Fruit fly (Drosophila melanogaster): ENCODE results near the gene CG15021.

Gene CG15021

dm6 chr3L:4405922-4406321, 30.6 kb upstream of the CG15021 start, which contains the start of gene CG15019:
Gene CG15019, minus strand, starts transcription at chr3L:4406059.
- TF ChIP-seq bab1 (GFP tag; optimal IDR thresholded peaks at IDR 0.05), result no peak
- no peak for TF ChIP-seq Crg-1 (GFP tag; optimal IDR thresholded peaks at IDR 0.05)
- no peak for TF ChIP-seq CG12768 (GFP tag; optimal IDR thresholded peaks at IDR 0.05)
- TF ChIP-seq pad (GFP tag; optimal IDR thresholded peaks at IDR 0.05), result no peak
- peak; percentile 95 for TF ChIP-seq Mnt (GFP tag; optimal IDR thresholded peaks at IDR 0.05)

DNA sequence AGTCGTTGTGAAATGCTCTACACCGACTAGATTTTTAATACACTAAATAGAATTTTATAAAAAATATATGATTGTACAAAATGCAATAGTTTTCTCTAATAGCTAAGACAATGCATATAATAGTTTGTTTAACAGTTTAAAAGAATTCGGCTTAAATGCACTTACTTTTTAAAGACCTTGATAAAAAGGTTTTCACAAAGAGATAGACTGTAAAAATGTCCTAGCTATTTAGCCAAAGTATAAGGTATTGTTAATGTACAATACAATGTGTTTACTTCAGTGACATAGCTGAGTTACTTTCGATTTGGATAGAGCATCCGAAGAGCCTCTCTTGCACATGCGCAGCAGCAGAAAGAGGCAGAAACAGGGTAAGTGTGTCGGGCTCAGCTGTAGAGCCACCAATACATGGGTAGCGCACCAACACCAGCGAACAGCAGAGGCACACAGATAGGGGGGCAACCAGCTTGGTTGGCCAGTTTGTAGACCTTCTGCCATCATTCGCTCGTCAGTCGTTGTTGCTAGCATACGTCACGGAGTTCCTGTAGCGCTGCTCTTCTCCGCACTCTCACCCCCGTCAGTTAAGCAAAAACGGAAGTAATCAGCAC, 29.8 kb upstream of the CG15021 start, which contains the start of gene TP53INP:
Gene TP53INP, plus strand, starts transcription at position 291 of the 605 bp plus-strand sequence.
- no peak for TF ChIP-seq CG1620 (GFP tag; optimal IDR thresholded peaks at IDR 0.05)
- peak; percentile 88 for TF ChIP-seq kay (GFP tag; ENCODE audit: borderline replicate concordance)
- TF ChIP-seq Clk (GFP tag; optimal IDR thresholded peaks at IDR 0.05), result peak; percentile 34
- peak; percentile 63 for TF ChIP-seq CG12768 (GFP tag; optimal IDR thresholded peaks at IDR 0.05)
- no peak for TF ChIP-seq ovo (GFP tag; optimal IDR thresholded peaks at IDR 0.05)
- TF ChIP-seq cic (GFP tag; optimal IDR thresholded peaks at IDR 0.05), result no peak
- peak; percentile 65 for TF ChIP-seq CG33017 (tag; optimal IDR thresholded peaks at IDR 0.05)
- TF ChIP-seq pad (GFP tag; optimal IDR thresholded peaks at IDR 0.05), result peak; percentile 62
- peak; percentile 59 for TF ChIP-seq CG5204 (GFP tag; optimal IDR thresholded peaks at IDR 0.05)
- TF ChIP-seq CG7045 (GFP tag; optimal IDR thresholded peaks at IDR 0.05), result peak; percentile 63
- peak; percentile 65 for TF ChIP-seq CG7101 (tag; optimal IDR thresholded peaks at IDR 0.05)
- peak; percentile 45 for TF ChIP-seq tj (GFP tag; optimal IDR thresholded peaks at IDR 0.05)
- peak; percentile 58 for TF ChIP-seq CG14711 (tag; optimal IDR thresholded peaks at IDR 0.05)
- peak; percentile 52 for TF ChIP-seq bab1 (GFP tag; optimal IDR thresholded peaks at IDR 0.05)
- TF ChIP-seq Crg-1 (GFP tag; optimal IDR thresholded peaks at IDR 0.05), result peak; percentile 53
- TF ChIP-seq cnc (optimal IDR thresholded peaks at IDR 0.05), result no peak
- TF ChIP-seq Hr96 (GFP tag; optimal IDR thresholded peaks at IDR 0.05), result no peak
- TF ChIP-seq Mnt (GFP tag; optimal IDR thresholded peaks at IDR 0.05), result peak; percentile 7
- TF ChIP-seq CG11617 (GFP tag; optimal IDR thresholded peaks at IDR 0.05), result peak; percentile 74
- peak; percentile 46 for TF ChIP-seq toe (GFP tag; optimal IDR thresholded peaks at IDR 0.05)

DNA sequence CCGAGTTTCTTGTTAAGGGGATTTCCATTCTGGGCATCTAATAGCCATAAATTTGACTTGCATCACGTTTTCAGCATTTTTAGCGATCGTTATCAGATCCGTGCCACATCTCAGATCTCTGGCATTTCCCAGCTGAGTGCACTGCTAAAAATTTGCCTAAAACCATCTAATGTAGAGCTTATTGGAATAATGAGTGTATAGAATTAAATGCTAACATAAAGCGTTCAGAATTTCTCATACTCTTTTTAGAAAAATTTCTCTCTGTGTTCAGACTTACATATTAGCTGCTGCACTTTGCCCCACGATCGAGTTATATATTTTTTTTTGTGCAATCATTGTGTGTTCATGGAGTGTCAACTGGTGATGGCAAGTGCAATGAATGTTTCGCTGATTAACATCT, 28.8 kb upstream of the CG15021 start:
- TF ChIP-seq Hr96 (GFP tag; optimal IDR thresholded peaks at IDR 0.05), result no peak
- peak; percentile 13 for TF ChIP-seq CG14711 (tag; optimal IDR thresholded peaks at IDR 0.05)
- TF ChIP-seq pad (GFP tag; optimal IDR thresholded peaks at IDR 0.05), result no peak
- no peak for TF ChIP-seq CG7101 (tag; optimal IDR thresholded peaks at IDR 0.05)
- TF ChIP-seq CG5204 (GFP tag; optimal IDR thresholded peaks at IDR 0.05), result peak; percentile 29

DNA sequence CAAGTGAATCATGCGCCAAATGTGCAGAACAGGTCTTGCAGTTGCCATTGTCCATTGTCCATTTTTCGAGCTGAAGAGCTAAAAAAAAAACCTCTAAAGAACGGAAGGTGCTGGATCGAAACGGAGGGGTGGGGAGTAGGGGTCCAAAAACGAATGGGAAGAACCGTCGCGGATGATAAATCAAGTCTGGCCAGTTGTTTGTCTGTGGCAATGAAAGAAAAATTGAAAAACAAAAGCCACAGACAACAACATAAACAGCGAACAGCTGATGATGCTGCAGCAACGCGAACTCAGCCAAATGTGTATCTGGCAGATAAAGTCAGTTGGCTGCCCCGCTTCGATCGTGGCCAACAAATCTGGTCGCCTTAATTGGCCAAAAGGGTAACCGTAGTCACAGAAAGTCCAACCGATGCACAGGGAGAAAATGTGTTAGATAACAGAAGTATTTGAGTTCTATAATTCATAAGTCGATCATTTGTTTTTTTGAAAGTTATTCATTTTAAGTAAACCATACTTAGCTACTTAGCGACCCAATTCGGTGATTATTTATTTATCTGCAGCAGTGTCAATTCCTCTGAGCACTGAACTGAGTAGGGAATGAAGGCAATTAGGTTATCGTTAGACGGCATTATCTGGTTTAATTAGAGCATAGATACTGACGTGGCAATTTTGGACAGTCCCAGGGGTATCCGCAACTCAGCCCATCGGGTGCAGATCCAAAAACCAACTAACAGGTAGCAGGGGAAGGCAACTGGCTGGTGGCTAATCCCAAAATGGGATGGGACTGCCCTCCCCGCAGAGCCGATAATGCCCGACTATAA, 28.0 kb upstream of the CG15021 start:
- TF ChIP-seq tj (GFP tag; optimal IDR thresholded peaks at IDR 0.05) (no peak), CG7045 (GFP tag; optimal IDR thresholded peaks at IDR 0.05) (no peak), CG7101 (tag; optimal IDR thresholded peaks at IDR 0.05) (no peak), cnc (optimal IDR thresholded peaks at IDR 0.05) (no peak), bab1 (GFP tag; optimal IDR thresholded peaks at IDR 0.05) (no peak), CG11617 (GFP tag; optimal IDR thresholded peaks at IDR 0.05) (no peak), CG5204 (GFP tag; optimal IDR thresholded peaks at IDR 0.05) (no peak), Mnt (GFP tag; optimal IDR thresholded peaks at IDR 0.05) (no peak), kay (GFP tag; ENCODE audit: borderline replicate concordance) (no peak), Clk (GFP tag; optimal IDR thresholded peaks at IDR 0.05) (no peak), CG12768 (GFP tag; optimal IDR thresholded peaks at IDR 0.05) (no peak), Crg-1 (GFP tag; optimal IDR thresholded peaks at IDR 0.05) (no peak), CG1620 (GFP tag; optimal IDR thresholded peaks at IDR 0.05) (no peak), CG14711 (tag; optimal IDR thresholded peaks at IDR 0.05) (no peak), ovo (GFP tag; optimal IDR thresholded peaks at IDR 0.05) (no peak), pad (GFP tag; optimal IDR thresholded peaks at IDR 0.05) (no peak), toe (GFP tag; optimal IDR thresholded peaks at IDR 0.05) (no peak), cic (GFP tag; optimal IDR thresholded peaks at IDR 0.05) (no peak), CG33017 (tag; optimal IDR thresholded peaks at IDR 0.05) (no peak)

DNA sequence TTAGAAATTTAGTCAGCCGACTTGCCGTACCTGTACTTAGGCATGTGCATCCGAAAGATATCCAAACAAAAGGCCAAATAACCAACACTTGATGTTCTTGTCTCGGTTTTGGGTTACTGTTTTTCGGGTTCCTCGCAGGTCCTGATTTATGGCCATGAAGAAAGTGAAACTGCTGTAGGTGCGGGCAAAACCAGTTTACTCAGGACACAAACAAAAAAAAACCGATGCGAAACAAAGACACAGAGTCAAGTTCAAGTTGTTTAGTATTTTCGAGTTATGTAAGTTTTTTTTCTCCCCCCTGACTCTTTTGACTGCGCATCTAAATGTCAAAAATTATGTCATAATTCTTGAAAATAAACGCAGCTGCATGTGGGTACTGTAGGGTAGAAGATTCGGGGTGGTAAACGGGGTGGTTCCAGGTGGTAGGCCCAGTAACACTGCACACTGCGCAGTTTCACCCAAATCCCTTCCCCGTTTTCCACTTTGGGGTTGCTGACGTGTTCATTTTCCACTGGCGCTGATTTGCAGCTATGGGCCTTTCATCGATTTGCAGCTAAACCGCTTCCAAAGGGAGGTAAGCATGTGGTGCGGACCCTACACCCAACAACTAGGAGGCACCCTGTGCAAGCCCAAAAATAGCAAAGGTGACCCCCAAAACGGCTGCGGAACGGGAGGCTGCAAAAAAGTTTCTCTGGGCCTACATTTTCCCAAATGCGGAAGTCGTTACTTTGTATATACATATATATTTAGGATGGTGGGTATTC, 27.2 kb upstream of the CG15021 start:
- TF ChIP-seq tj (GFP tag; optimal IDR thresholded peaks at IDR 0.05) (peak; percentile 81), CG33017 (tag; optimal IDR thresholded peaks at IDR 0.05) (no peak)

dm6 chr3L:4409898-4410629, 26.5 kb upstream of the CG15021 start:
- TF ChIP-seq toe (GFP tag; optimal IDR thresholded peaks at IDR 0.05) (no peak), CG12768 (GFP tag; optimal IDR thresholded peaks at IDR 0.05) (no peak), pad (GFP tag; optimal IDR thresholded peaks at IDR 0.05) (peak; percentile 82), Mnt (GFP tag; optimal IDR thresholded peaks at IDR 0.05) (peak; percentile 4)
